Worm (Caenorhabditis elegans): ENCODE data around the gene R02D5.6.

DNA sequence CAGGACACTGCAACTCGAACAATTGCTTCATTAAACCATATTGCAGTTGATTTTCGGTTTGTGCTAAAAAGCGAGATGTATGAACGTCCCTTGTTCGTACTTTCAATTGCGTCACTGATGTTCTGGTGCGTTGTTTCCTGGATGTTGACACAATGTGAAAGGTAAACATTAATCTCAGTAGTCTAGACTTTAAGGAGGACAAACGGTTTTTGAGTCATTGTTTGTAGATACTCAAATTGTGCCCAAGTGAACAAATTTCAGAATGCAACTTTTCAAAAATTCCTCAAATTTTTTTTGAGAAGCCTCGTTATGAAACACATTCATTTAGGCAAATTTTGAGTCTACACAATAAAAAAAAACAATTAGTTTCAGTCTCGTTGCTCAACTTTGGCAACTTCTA is 23.0 kb upstream of the R02D5.6 start:
- TF ChIP-seq lsy-2 (tag; optimal IDR thresholded peaks at IDR 0.05) (no peak), pha-4 (tag; optimal IDR thresholded peaks at IDR 0.05) (no peak), M03D4.4 (tag; optimal IDR thresholded peaks at IDR 0.05) (no peak), nhr-76 (tag; optimal IDR thresholded peaks at IDR 0.05) (no peak), lin-32 (GFP tag; optimal IDR thresholded peaks at IDR 0.05) (no peak), tbx-8 (GFP tag; optimal IDR thresholded peaks at IDR 0.05) (no peak), cnd-1 (tag; optimal IDR thresholded peaks at IDR 0.05) (no peak), blmp-1 (tag; optimal IDR thresholded peaks at IDR 0.05) (no peak), nhr-28 (tag; optimal IDR thresholded peaks at IDR 0.05) (no peak), unc-62 (GFP tag; optimal IDR thresholded peaks at IDR 0.05) (no peak), ztf-11 (tag; optimal IDR thresholded peaks at IDR 0.05) (no peak), unc-39 (tag; optimal IDR thresholded peaks at IDR 0.05) (no peak), snpc-4 (tag; optimal IDR thresholded peaks at IDR 0.05) (no peak)
